Fruit fly (Drosophila melanogaster) Kc167 (cell line): ENCODE measurements around the gene Faa.

Experiments
- Myc ChIP-seq: fragments of >200 bp; optimal IDR thresholded peaks from 2 replicates; lab custom pipeline; 2017; ENCODE audit warnings: missing external identifiers
- h ChIP-seq: fragments of >200 bp; optimal IDR thresholded peaks from 3 replicates; lab custom pipeline; 2018; ENCODE audit warnings: missing external identifiers
- ttk ChIP-seq: sonication (Bioruptor generic); optimal IDR thresholded peaks from 2 replicates; lab custom pipeline; 2017; ENCODE audit warnings: missing external identifiers

dm6 chr3L:4092705-4093257 is 19.0 kb upstream of the Faa start, which contains the start of gene CG14990:
- TF ChIP-seq Myc = no peak
- no peak for TF ChIP-seq ttk (lab: Kevin White, UChicago)
- TF ChIP-seq h (lab: Kevin White, UChicago) = no peak
